Worm (Caenorhabditis elegans): Measurements from ENCODE around the gene ltd-1.

ltd-1 gene

DNA sequence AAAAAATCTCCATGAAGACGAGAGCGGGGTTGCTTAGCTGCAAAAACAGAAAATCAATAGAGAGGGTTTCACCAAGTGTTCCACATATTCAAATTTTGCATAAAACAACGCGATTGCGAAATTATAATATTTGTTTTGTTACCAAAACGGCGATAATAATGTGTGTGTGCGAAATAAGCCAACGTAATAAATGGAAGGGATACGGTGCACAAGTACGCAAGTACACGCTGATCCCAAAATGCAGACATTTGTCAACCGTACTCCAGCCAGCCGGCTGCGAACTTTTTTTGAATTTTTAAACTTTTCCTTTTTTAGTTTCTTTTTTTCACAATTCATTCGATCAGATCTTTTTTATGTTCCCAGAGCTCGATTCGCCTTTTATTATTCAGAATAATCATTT is 32.3 kb upstream of the ltd-1 start, which contains the start of gene ire-1:
Gene ire-1, minus strand, starts transcription at position 44 of the 400 bp plus-strand sequence.
- TF ChIP-seq hnd-1 (tag; optimal IDR thresholded peaks at IDR 0.05) = no peak
- no peak for TF ChIP-seq aly-1 (tag; optimal IDR thresholded peaks at IDR 0.05)
- TF ChIP-seq hmg-4 (GFP tag; optimal IDR thresholded peaks at IDR 0.05) = no peak

DNA sequence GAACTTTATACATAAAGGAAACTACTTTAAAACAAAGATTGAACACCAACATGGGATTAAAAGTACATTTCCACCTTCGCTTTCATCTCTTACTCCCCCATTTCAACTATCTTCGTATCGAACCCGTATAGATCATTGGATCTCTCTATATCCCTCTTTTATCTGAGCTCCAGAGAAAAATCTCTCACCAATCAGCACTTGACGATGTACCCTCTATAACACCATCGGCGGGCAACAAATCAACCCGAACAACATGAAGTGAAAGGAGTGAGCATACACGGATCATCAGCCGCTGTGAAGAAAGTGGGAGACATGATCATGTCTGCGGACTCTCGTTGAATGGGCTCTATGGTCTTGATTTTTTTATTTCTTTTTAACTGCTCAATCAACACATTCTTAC is 24.9 kb upstream of the ltd-1 start:
- TF ChIP-seq hnd-1 (tag; optimal IDR thresholded peaks at IDR 0.05) (no peak), sea-1 (GFP tag; conservative IDR thresholded peaks at IDR 0.05) (no peak)

DNA sequence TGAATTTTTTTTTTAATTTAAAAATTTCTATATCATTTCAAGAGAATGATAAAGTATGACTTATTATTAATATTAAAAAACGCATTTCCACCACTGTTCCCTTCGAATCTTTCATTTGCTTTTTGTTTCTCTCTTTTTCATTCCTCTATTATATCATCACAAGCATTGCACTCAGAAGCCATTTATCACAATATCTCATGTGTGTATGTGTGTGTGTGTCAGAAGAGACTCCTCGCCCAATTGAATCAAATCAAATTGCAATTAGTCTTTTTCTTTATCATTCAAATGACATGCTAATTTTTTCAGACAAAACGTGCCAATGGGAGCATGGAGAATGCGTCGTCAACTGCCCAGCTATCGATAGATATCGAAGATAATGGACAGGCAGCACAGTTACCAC is 23.6 kb upstream of the ltd-1 start, which contains the start of gene unc-105:
Gene unc-105, plus strand, starts transcription at position 301 of the 400 bp plus-strand sequence.
- no peak for TF ChIP-seq pes-1 (GFP tag; IDR thresholded peaks at IDR 0.05)

DNA sequence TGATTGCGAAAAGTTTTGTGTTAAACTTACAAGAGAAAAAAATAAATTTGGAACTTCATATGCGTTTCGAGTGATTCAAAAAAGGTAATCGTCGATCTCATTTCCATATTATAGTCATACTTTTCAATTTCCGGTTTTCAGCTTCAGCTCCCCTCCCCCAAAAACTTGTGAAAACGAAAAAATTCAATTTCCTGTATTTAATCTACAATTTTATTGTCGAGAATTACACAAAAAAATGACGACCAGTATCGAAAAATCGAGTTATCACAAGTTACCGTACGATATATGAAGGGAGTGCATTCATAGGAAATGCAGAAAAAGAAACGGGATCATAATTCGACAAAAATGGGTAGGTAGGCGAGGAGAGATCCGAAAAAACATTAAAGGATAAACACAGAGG is 19.5 kb upstream of the ltd-1 start, which contains the start of gene lron-4:
Gene lron-4, minus strand, starts transcription at position 101 of the 400 bp plus-strand sequence.
- TF ChIP-seq tbx-11 (GFP tag; IDR thresholded peaks at IDR 0.05) (no peak), aly-1 (tag; optimal IDR thresholded peaks at IDR 0.05) (no peak), ets-7 (tag; optimal IDR thresholded peaks at IDR 0.05) (no peak), ceh-36 (tag; optimal IDR thresholded peaks at IDR 0.05) (no peak), scrt-1 (GFP tag; IDR thresholded peaks at IDR 0.05) (no peak), pes-1 (GFP tag; IDR thresholded peaks at IDR 0.05) (no peak), ama-1 (optimal IDR thresholded peaks at IDR 0.05) (no peak), F13C5.2 (tag; optimal IDR thresholded peaks at IDR 0.05) (no peak), tra-4 (tag; optimal IDR thresholded peaks at IDR 0.05) (no peak), tbx-37 (GFP tag; conservative IDR thresholded peaks at IDR 0.05) (no peak), hmbx-1 (tag; optimal IDR thresholded peaks at IDR 0.05) (no peak), flt-1 (GFP tag; IDR thresholded peaks at IDR 0.05) (no peak), ceh-13 (GFP tag; optimal IDR thresholded peaks at IDR 0.05) (no peak), hmg-4 (GFP tag; optimal IDR thresholded peaks at IDR 0.05) (no peak), sea-1 (GFP tag; conservative IDR thresholded peaks at IDR 0.05) (no peak), hnd-1 (tag; optimal IDR thresholded peaks at IDR 0.05) (no peak), B0310.2 (tag; optimal IDR thresholded peaks at IDR 0.05) (no peak)

DNA sequence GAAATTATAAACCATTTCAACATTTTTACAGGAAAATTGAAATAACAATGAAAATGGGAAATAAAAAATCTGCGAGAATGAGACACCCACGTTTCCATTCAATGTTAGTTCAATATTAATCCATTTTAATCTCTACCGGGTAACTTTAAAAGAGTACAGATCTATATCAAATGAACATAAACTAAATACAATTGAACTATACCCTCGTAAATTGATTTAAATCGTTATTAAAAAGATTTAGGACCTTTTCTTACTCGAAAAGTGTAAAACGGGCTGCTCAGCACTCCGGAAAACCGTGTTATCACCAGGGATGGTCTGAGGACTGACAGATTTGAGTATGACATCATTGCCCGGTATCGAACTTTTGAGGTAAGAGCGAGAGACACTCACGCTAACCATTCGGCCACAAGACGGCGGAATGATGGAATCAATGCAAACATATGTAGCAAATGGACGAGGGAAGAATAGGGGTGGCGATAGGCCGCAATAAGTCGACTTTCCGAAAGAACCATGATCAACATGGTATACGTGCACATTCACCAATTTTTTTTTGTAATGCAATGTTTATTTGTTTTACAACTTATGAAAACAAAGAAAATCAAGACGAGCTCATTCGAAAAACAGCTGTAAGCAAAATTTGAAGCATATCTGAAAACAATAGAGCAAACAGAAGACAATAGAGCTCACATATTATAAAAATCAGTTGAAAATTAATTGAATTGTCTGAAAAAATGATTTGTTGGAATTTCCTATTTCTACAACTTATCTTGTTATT is 14.6 kb upstream of the ltd-1 start, which contains the start of the genes chst-1 and C41C4.9:
Gene chst-1, minus strand, starts transcription at position 51 of the 775 bp plus-strand sequence.
Gene C41C4.9, plus strand, starts transcription at position 725 of the 775 bp plus-strand sequence.
- TF ChIP-seq scrt-1 (GFP tag; IDR thresholded peaks at IDR 0.05) (peak; percentile 94), tbx-37 (GFP tag; conservative IDR thresholded peaks at IDR 0.05) (peak; percentile 90), hmbx-1 (tag; optimal IDR thresholded peaks at IDR 0.05) (peak; percentile 79), ets-7 (tag; optimal IDR thresholded peaks at IDR 0.05) (peak; percentile 92), tra-4 (tag; optimal IDR thresholded peaks at IDR 0.05) (peak; percentile 80), sea-1 (GFP tag; conservative IDR thresholded peaks at IDR 0.05) (peak; percentile 96), ama-1 (optimal IDR thresholded peaks at IDR 0.05) (no peak), ceh-36 (tag; optimal IDR thresholded peaks at IDR 0.05) (peak; percentile 94), B0310.2 (tag; optimal IDR thresholded peaks at IDR 0.05) (peak; percentile 92), hmg-4 (GFP tag; optimal IDR thresholded peaks at IDR 0.05) (peak; percentile 98), ceh-13 (GFP tag; optimal IDR thresholded peaks at IDR 0.05) (peak; percentile 91), hnd-1 (tag; optimal IDR thresholded peaks at IDR 0.05) (peak; percentile 88), pes-1 (GFP tag; IDR thresholded peaks at IDR 0.05) (no peak; the same call in 1 of the 2 replicates), flt-1 (GFP tag; IDR thresholded peaks at IDR 0.05) (peak; percentile 96), F13C5.2 (tag; optimal IDR thresholded peaks at IDR 0.05) (peak; percentile 92), tbx-11 (GFP tag; IDR thresholded peaks at IDR 0.05) (peak; percentile 95), aly-1 (tag; optimal IDR thresholded peaks at IDR 0.05) (peak; percentile 94)

DNA sequence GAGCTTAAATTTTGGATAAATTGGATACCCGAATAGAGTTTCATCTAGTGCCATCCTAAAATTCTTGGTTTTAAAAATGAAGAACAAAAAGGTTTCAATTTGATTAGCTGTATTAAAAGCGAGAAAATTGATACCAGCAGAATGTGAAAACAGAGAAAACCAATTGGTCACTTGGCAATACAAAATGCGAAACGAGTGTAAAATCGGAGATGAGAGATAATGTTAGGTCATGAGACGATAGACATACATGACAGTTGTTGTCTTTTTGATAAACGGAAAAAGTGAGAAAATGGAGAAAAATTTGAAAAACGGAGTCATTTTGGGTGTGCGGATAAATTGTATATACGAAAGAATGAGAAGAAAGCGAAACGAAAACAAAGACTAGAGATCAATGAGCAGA is 12.4 kb upstream of the ltd-1 start, which contains the start of gene sfxn-5:
Gene sfxn-5, minus strand, starts transcription at position 55 of the 400 bp plus-strand sequence.
- no peak for TF ChIP-seq hnd-1 (tag; optimal IDR thresholded peaks at IDR 0.05)
- no peak for TF ChIP-seq sea-1 (GFP tag; conservative IDR thresholded peaks at IDR 0.05)
- TF ChIP-seq ceh-36 (tag; optimal IDR thresholded peaks at IDR 0.05) = no peak
- no peak for TF ChIP-seq pes-1 (GFP tag; IDR thresholded peaks at IDR 0.05)
- no peak for TF ChIP-seq hmg-4 (GFP tag; optimal IDR thresholded peaks at IDR 0.05)
- TF ChIP-seq hmbx-1 (tag; optimal IDR thresholded peaks at IDR 0.05) = no peak

DNA sequence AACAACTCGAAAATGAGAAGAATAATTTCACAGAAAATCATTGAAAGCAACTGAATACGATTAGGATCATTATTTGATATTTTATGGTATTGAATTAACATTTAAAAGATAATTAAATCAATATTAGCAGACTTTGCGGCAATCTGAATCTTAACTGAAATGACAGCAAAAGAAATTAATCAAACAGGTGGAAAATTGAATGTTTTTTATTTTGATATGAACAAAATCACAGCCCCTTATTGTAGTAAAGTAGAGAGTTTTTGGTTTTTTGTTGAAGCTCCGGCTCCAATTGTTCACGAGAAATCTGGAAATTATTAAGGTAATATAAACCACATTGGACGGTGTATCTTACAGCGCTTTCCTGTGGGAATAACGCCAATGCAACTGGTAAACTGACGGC is 9.5 kb upstream of the ltd-1 start, which contains the start of gene sre-2:
Gene sre-2, minus strand, starts transcription at position 101 of the 400 bp plus-strand sequence.
- TF ChIP-seq B0310.2 (tag; optimal IDR thresholded peaks at IDR 0.05) (no peak), tra-4 (tag; optimal IDR thresholded peaks at IDR 0.05) (no peak), ceh-36 (tag; optimal IDR thresholded peaks at IDR 0.05) (no peak), ama-1 (optimal IDR thresholded peaks at IDR 0.05) (no peak), tbx-37 (GFP tag; conservative IDR thresholded peaks at IDR 0.05) (no peak), aly-1 (tag; optimal IDR thresholded peaks at IDR 0.05) (no peak), pes-1 (GFP tag; IDR thresholded peaks at IDR 0.05) (no peak), tbx-11 (GFP tag; IDR thresholded peaks at IDR 0.05) (no peak), ets-7 (tag; optimal IDR thresholded peaks at IDR 0.05) (no peak), hmbx-1 (tag; optimal IDR thresholded peaks at IDR 0.05) (no peak), F13C5.2 (tag; optimal IDR thresholded peaks at IDR 0.05) (no peak), hnd-1 (tag; optimal IDR thresholded peaks at IDR 0.05) (no peak), ceh-13 (GFP tag; optimal IDR thresholded peaks at IDR 0.05) (no peak), hmg-4 (GFP tag; optimal IDR thresholded peaks at IDR 0.05) (no peak), scrt-1 (GFP tag; IDR thresholded peaks at IDR 0.05) (no peak), sea-1 (GFP tag; conservative IDR thresholded peaks at IDR 0.05) (no peak)
